Fruit fly (Drosophila melanogaster) whole organism, embryonic: Measurements from ENCODE around the gene CG33158.

ENCODE experiments used
- C15 ChIP-seq: fragments of 200-800 bp; sonication (Bioruptor generic); IDR thresholded peaks from 3 replicates; pipeline ENCODE4 v1.3.6; 2022; ENCODE audit warnings: missing biosample characterization, missing genetic modification characterization
- CG12071 ChIP-seq: fragments of 200-800 bp; sonication (Bioruptor generic); optimal IDR thresholded peaks from 3 replicates; lab custom pipeline; 2018; ENCODE audit warnings: missing biosample characterization, mild to moderate bottlenecking, missing genetic modification characterization
- CG12155 ChIP-seq: fragments of 200-800 bp; sonication (Bioruptor generic); optimal IDR thresholded peaks from 3 replicates; lab custom pipeline; 2016; ENCODE audit warnings: missing biosample characterization, missing genetic modification characterization
- CG14014 ChIP-seq: fragments of 200-800 bp; sonication (Bioruptor generic); IDR thresholded peaks from 2 replicates; pipeline ENCODE4 v1.3.6; 2022; ENCODE audit warnings: missing biosample characterization, missing genetic modification characterization
- CG14710 ChIP-seq: fragments of 200-800 bp; sonication (Bioruptor generic); optimal IDR thresholded peaks from 3 replicates; lab custom pipeline; 2019; ENCODE audit warnings: missing biosample characterization, mild to moderate bottlenecking, missing genetic modification characterization, moderate library complexity
- CG15696 ChIP-seq: fragments of 200-800 bp; sonication (Bioruptor generic); optimal IDR thresholded peaks from 2 replicates; lab custom pipeline; 2019; ENCODE audit warnings: missing biosample characterization, mild to moderate bottlenecking, missing genetic modification characterization, moderate library complexity
- CG17829 ChIP-seq: fragments of 200-800 bp; optimal IDR thresholded peaks from 2 replicates; lab custom pipeline; 2019; ENCODE audit warnings: missing biosample characterization, mild to moderate bottlenecking, missing genetic modification characterization, moderate library complexity
- CG2199 ChIP-seq: fragments of 200-800 bp; sonication (Bioruptor generic); IDR thresholded peaks from 3 replicates; pipeline ENCODE4 v1.3.6; 2022; ENCODE audit warnings: missing biosample characterization, missing genetic modification characterization
- CG31365 ChIP-seq: fragments of 200-800 bp; sonication (Bioruptor generic); optimal IDR thresholded peaks from 2 replicates; lab custom pipeline; 2018; ENCODE audit warnings: missing biosample characterization, mild to moderate bottlenecking, missing genetic modification characterization
- CG32767 ChIP-seq: fragments of 200-800 bp; sonication (Bioruptor generic); IDR thresholded peaks from 2 replicates; pipeline ENCODE4 v1.3.6; 2022; ENCODE audit warnings: missing biosample characterization, missing genetic modification characterization
- CG33557 ChIP-seq: fragments of 200-800 bp; sonication (Bioruptor generic); optimal IDR thresholded peaks from 2 replicates; lab custom pipeline; 2019; ENCODE audit warnings: missing biosample characterization, mild to moderate bottlenecking, missing genetic modification characterization, moderate library complexity
- CG6765 ChIP-seq: fragments of 200-800 bp; sonication (Bioruptor generic); optimal IDR thresholded peaks from 3 replicates; lab custom pipeline; 2017; ENCODE audit warnings: missing biosample characterization, mild to moderate bottlenecking, missing genetic modification characterization
- CG6791 ChIP-seq: fragments of 200-800 bp; sonication (Bioruptor generic); IDR thresholded peaks from 3 replicates; pipeline ENCODE4 v1.3.6; 2022; ENCODE audit warnings: missing biosample characterization, missing genetic modification characterization; ENCODE audit not compliant: partially characterized antibody
- CG8765 ChIP-seq: fragments of 200-800 bp; sonication (Bioruptor generic); IDR thresholded peaks from 2 replicates; pipeline ENCODE4 v1.3.6; 2022; ENCODE audit warnings: missing biosample characterization, missing genetic modification characterization
- CG8924 ChIP-seq: fragments of 200-800 bp; optimal IDR thresholded peaks from 3 replicates; lab custom pipeline; 2019; ENCODE audit warnings: missing biosample characterization, mild to moderate bottlenecking, missing genetic modification characterization, moderate library complexity
- CG9727 ChIP-seq: fragments of 200-800 bp; sonication (Bioruptor generic); optimal IDR thresholded peaks from 3 replicates; lab custom pipeline; 2017; ENCODE audit warnings: missing biosample characterization, mild to moderate bottlenecking, missing genetic modification characterization
- CG9932 ChIP-seq: fragments of 200-800 bp; sonication (Bioruptor generic); IDR thresholded peaks from 2 replicates; pipeline ENCODE4 v1.3.6; 2022; ENCODE audit warnings: missing biosample characterization, missing genetic modification characterization
- CTCF ChIP-seq: fragments of 200-800 bp; sonication (Bioruptor generic); optimal IDR thresholded peaks from 2 replicates; lab custom pipeline; 2017; ENCODE audit warnings: missing biosample characterization, mild to moderate bottlenecking, missing genetic modification characterization, moderate library complexity
- Deaf1 ChIP-seq: fragments of 200-800 bp; optimal IDR thresholded peaks from 3 replicates; lab custom pipeline; 2019; ENCODE audit warnings: missing biosample characterization, mild to moderate bottlenecking, missing genetic modification characterization, moderate library complexity
- Dp ChIP-seq: fragments of 200-800 bp; sonication (Bioruptor generic); optimal IDR thresholded peaks from 2 replicates; lab custom pipeline; 2018; ENCODE audit warnings: missing biosample characterization, mild to moderate bottlenecking, missing genetic modification characterization, moderate library complexity
- ERR ChIP-seq: fragments of 200-800 bp; sonication (Bioruptor generic); optimal IDR thresholded peaks from 2 replicates; lab custom pipeline; 2016; ENCODE audit warnings: missing biosample characterization, missing genetic modification characterization
- Fer1 ChIP-seq: fragments of 200-800 bp; sonication (Bioruptor generic); optimal IDR thresholded peaks from 2 replicates; lab custom pipeline; 2017; ENCODE audit warnings: missing biosample characterization, mild to moderate bottlenecking, missing genetic modification characterization
- HLH4C ChIP-seq: fragments of 200-800 bp; sonication (Bioruptor generic); IDR thresholded peaks from 3 replicates; pipeline ENCODE4 v1.3.6; 2022; ENCODE audit warnings: missing biosample characterization, missing genetic modification characterization; ENCODE audit not compliant: partially characterized antibody
- Hey ChIP-seq: fragments of 200-800 bp; sonication (Bioruptor generic); optimal IDR thresholded peaks from 3 replicates; lab custom pipeline; 2018; ENCODE audit warnings: missing biosample characterization, mild to moderate bottlenecking, missing genetic modification characterization
- MBD-R2 ChIP-seq: fragments of 200-800 bp; sonication (Bioruptor generic); IDR thresholded peaks from 2 replicates; pipeline ENCODE4 v1.3.6; 2022; ENCODE audit warnings: missing biosample characterization, missing genetic modification characterization
- Mad ChIP-seq: fragments of 200-800 bp; sonication (Bioruptor generic); optimal IDR thresholded peaks from 2 replicates; lab custom pipeline; 2016; ENCODE audit warnings: missing biosample characterization, missing genetic modification characterization
- NK7.1 ChIP-seq: fragments of 200-800 bp; sonication (Bioruptor generic); optimal IDR thresholded peaks from 3 replicates; lab custom pipeline; 2016; ENCODE audit warnings: missing biosample characterization, missing genetic modification characterization
- Nf-YC ChIP-seq: fragments of 200-800 bp; optimal IDR thresholded peaks from 3 replicates; lab custom pipeline; 2019; ENCODE audit warnings: missing biosample characterization, mild to moderate bottlenecking, missing genetic modification characterization, moderate library complexity
- Ptx1 ChIP-seq: fragments of 200-800 bp; sonication (Bioruptor generic); IDR thresholded peaks from 2 replicates; pipeline ENCODE4 v1.3.6; 2022; ENCODE audit warnings: missing biosample characterization, missing genetic modification characterization
- Vsx1 ChIP-seq: fragments of 200-800 bp; sonication (Bioruptor generic); optimal IDR thresholded peaks from 2 replicates; lab custom pipeline; 2017; ENCODE audit warnings: missing biosample characterization, mild to moderate bottlenecking, missing genetic modification characterization, missing genetic modification reagents
- abd-A ChIP-seq: fragments of 200-800 bp; sonication (Bioruptor generic); optimal IDR thresholded peaks from 3 replicates; lab custom pipeline; 2019; ENCODE audit warnings: missing biosample characterization, mild to moderate bottlenecking, missing genetic modification characterization, moderate library complexity
- ac ChIP-seq: fragments of 200-800 bp; sonication (Bioruptor generic); optimal IDR thresholded peaks from 3 replicates; lab custom pipeline; 2017; ENCODE audit warnings: missing biosample characterization, mild to moderate bottlenecking, missing genetic modification characterization
- bbx ChIP-seq: fragments of 200-800 bp; sonication (Bioruptor generic); IDR thresholded peaks from 2 replicates; pipeline ENCODE4 v1.3.6; 2022; ENCODE audit warnings: missing biosample characterization, missing genetic modification characterization; ENCODE audit not compliant: partially characterized antibody
- chinmo ChIP-seq: fragments of 200-800 bp; sonication (Bioruptor generic); IDR thresholded peaks from 4 replicates; pipeline ENCODE4 v1.3.6; 2022; ENCODE audit warnings: missing biosample characterization, missing genetic modification characterization; ENCODE audit not compliant: partially characterized antibody
- grau ChIP-seq: fragments of 200-800 bp; optimal IDR thresholded peaks from 3 replicates; lab custom pipeline; 2019; ENCODE audit warnings: missing biosample characterization, mild to moderate bottlenecking, missing genetic modification characterization, moderate library complexity
- luna ChIP-seq: fragments of 200-800 bp; sonication (Bioruptor generic); optimal IDR thresholded peaks from 2 replicates; lab custom pipeline; 2016; ENCODE audit warnings: missing biosample characterization, missing genetic modification characterization
- mam ChIP-seq: fragments of 200-800 bp; sonication (Bioruptor generic); optimal IDR thresholded peaks from 3 replicates; lab custom pipeline; 2016; ENCODE audit warnings: missing biosample characterization, missing genetic modification characterization
- mirr ChIP-seq: fragments of 200-800 bp; sonication (Bioruptor generic); optimal IDR thresholded peaks from 3 replicates; lab custom pipeline; 2018; ENCODE audit warnings: missing biosample characterization, mild to moderate bottlenecking, missing genetic modification characterization
- prd ChIP-seq, 3 experiments: fragments of >200 bp in 2 of 3; fragments of 200-800 bp in 1 of 3; sonication (Bioruptor generic) in 1 of 3; optimal IDR thresholded peaks in 2 of 3; IDR thresholded peaks in 1 of 3; 2 replicates in 2 of 3; 3 replicates in 1 of 3; pipeline versions ENCODE4 v1.3.6 to Lab custom; 2017 to 2022; ENCODE audit warnings: missing biosample characterization in 1 of 3, missing genetic modification characterization in 1 of 3
- rib ChIP-seq: fragments of 200-800 bp; sonication (Bioruptor generic); IDR thresholded peaks from 2 replicates; pipeline ENCODE4 v1.3.6; 2022; ENCODE audit warnings: missing biosample characterization, missing genetic modification characterization
- sd ChIP-seq: fragments of 200-800 bp; sonication (Bioruptor generic); optimal IDR thresholded peaks from 3 replicates; lab custom pipeline; 2018; ENCODE audit warnings: missing biosample characterization, mild to moderate bottlenecking, missing genetic modification characterization, moderate library complexity
- seq ChIP-seq: fragments of 200-800 bp; sonication (Bioruptor generic); IDR thresholded peaks from 2 replicates; pipeline ENCODE4 v1.3.6; 2022; ENCODE audit warnings: missing biosample characterization, missing genetic modification characterization
- sima ChIP-seq: fragments of 200-800 bp; sonication (Bioruptor generic); optimal IDR thresholded peaks from 2 replicates; lab custom pipeline; 2016; ENCODE audit warnings: missing biosample characterization, missing genetic modification characterization
- sob ChIP-seq: fragments of 200-800 bp; sonication (Bioruptor generic); IDR thresholded peaks from 2 replicates; pipeline ENCODE4 v1.3.6; 2022; ENCODE audit warnings: missing biosample characterization, missing genetic modification characterization
- stc ChIP-seq: fragments of 200-800 bp; sonication (Bioruptor generic); IDR thresholded peaks from 2 replicates; pipeline ENCODE4 v1.3.6; 2022; ENCODE audit warnings: missing biosample characterization, missing genetic modification characterization
- twi ChIP-seq: fragments of 200-800 bp; optimal IDR thresholded peaks from 2 replicates; lab custom pipeline; 2019; ENCODE audit warnings: missing biosample characterization, mild to moderate bottlenecking, missing genetic modification characterization, moderate library complexity
- yki ChIP-seq: fragments of >200 bp; optimal IDR thresholded peaks from 3 replicates; lab custom pipeline; 2018
- z ChIP-seq: fragments of 200-800 bp; sonication (Bioruptor generic); IDR thresholded peaks from 3 replicates; pipeline ENCODE4 v1.3.6; 2022; ENCODE audit warnings: missing biosample characterization, missing genetic modification characterization
- zen ChIP-seq: fragments of 200-800 bp; sonication (Bioruptor generic); optimal IDR thresholded peaks from 3 replicates; lab custom pipeline; 2018; ENCODE audit warnings: missing biosample characterization, mild to moderate bottlenecking, missing genetic modification characterization, moderate library complexity

The CG33158 gene

DNA sequence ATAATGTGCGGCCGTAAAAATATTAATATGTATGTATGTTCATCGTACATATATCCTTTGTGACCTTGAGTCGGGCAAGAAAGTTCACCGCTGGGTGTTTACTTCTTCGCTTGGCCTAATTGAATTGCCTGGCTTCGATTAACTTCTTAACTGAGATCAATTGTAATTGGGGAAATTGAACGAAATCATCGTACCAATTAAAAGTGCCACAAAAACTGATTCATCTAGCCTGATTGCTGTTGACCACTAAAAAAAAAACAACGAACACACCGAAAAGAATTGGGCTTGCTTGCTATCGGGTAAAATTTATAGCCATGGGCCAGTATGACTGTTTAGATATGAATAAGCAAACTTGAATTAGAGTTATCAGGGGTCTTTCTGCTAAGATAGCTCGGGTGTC, 17.1 kb upstream of the CG33158 start (continued):
- TF ChIP-seq CG17829 (no peak), z (GFP tag; lab: Robert Waterston, UW) (no peak), chinmo (GFP tag; lab: Robert Waterston, UW) (no peak), luna (GFP tag; lab: Kevin White, UChicago) (no peak), mam (no peak), mirr (peak; percentile 24), CG2199 (GFP tag; lab: Robert Waterston, UW) (peak; percentile 77; the same call in 1 of the 3 replicates), CG9932 (no peak), prd (optimal IDR thresholded peaks at IDR 0.05; lab: Kevin White, UChicago) (no peak), prd (GFP tag; IDR thresholded peaks at IDR 0.05; lab: Robert Waterston, UW) (no peak), Mad (GFP tag; lab: Kevin White, UChicago) (no peak), Ptx1 (GFP tag; lab: Robert Waterston, UW) (no peak), CG12155 (no peak), sima (GFP tag; lab: Kevin White, UChicago) (no peak), sob (GFP tag; lab: Robert Waterston, UW) (peak; percentile 15; the same call in 1 of the 2 replicates), stc (GFP tag; lab: Robert Waterston, UW) (no peak), CG15696 (tag; lab: Kevin White, UChicago) (no peak), bbx (GFP tag; lab: Robert Waterston, UW) (peak; percentile 39; the same call in 1 of the 2 replicates)
- TF ChIP-seq, all 482 proteins: peak for 7

DNA sequence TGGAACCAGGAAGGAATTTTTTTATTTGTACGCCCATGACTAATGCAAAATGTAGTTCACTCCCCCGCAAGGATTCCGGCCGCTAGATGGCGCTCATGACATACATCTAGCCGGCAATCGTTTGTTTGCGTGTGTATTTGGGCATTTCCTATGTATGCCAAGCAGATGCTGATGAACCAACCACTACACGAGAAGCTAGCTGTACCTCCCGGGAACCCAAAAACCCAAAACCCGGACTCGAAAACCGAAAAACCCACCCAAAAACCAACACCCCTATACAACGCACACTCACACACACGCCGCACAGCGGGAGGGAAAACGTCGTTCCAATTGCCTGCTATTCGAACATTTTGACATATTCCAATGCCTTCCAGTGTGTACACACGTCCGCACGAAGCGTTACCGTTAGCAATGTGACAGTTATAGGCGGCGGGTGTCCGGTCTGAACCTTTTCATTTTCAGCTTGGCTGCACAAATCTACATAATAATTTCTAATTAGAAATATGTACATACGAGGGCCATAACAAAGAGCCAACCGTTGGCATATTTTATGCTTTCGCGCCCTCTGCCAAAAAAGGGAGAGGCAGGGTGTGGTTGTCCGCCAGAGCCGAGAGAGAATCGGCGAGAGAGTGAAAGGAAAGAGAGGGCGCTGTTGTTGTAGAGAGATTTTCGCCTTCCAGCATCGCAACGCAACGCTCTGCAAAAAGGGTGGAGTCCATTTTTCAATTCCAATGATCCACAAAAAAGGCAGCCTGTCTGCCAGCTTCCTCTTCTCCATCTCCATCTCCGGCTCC, 11.4 kb upstream of the CG33158 start:
- TF ChIP-seq CG6765 (GFP tag; lab: Kevin White, UChicago): no peak
- peak; percentile 5 for TF ChIP-seq Nf-YC (tag; lab: Kevin White, UChicago)
- peak; percentile 91 for TF ChIP-seq CTCF (GFP tag; lab: Kevin White, UChicago)
- TF ChIP-seq CG8765: 0 out of 2 replicates have a peak, but pooled peaks have one; percentile 18
- no peak for TF ChIP-seq Vsx1 (GFP tag; lab: Kevin White, UChicago)
- no peak for TF ChIP-seq Fer1 (GFP tag; lab: Kevin White, UChicago)
- no peak for TF ChIP-seq ac
- TF ChIP-seq zen (tag; lab: Kevin White, UChicago): no peak
- no peak for TF ChIP-seq C15 (GFP tag; lab: Robert Waterston, UW)
- no peak for TF ChIP-seq CG31365 (tag; lab: Kevin White, UChicago)
- peak; percentile 60 for TF ChIP-seq yki (lab: Kevin White, UChicago)
- no peak for TF ChIP-seq Dp (GFP tag; lab: Kevin White, UChicago)
- peak; percentile 99 for TF ChIP-seq CG14710 (tag; lab: Kevin White, UChicago)
- TF ChIP-seq CG14014: no peak
- TF ChIP-seq NK7.1 (GFP tag; lab: Kevin White, UChicago): no peak
- peak; percentile 2 for TF ChIP-seq CG33557 (GFP tag; lab: Kevin White, UChicago)
- TF ChIP-seq HLH4C (GFP tag; lab: Robert Waterston, UW): no peak
- peak; percentile 4 for TF ChIP-seq grau (tag; lab: Kevin White, UChicago)
- peak; percentile 74 for TF ChIP-seq abd-A (tag; lab: Kevin White, UChicago)
- 0 out of 2 replicates have a peak, but pooled peaks have one; percentile 13 for TF ChIP-seq MBD-R2 (GFP tag; lab: Robert Waterston, UW)
- peak; percentile 36 for TF ChIP-seq sd (tag; lab: Kevin White, UChicago)
- TF ChIP-seq Deaf1 (tag; lab: Kevin White, UChicago): peak; percentile 47
- TF ChIP-seq CG9727 (GFP tag; lab: Kevin White, UChicago): peak; percentile 18
- peak; percentile 56; the same call in 1 of the 3 replicates for TF ChIP-seq CG6791 (GFP tag; lab: Robert Waterston, UW)
- TF ChIP-seq ERR (GFP tag; lab: Kevin White, UChicago): no peak
- TF ChIP-seq seq (GFP tag; lab: Robert Waterston, UW): peak; percentile 49; the same call in 1 of the 2 replicates
- TF ChIP-seq rib: peak; percentile 51; the same call in 1 of the 2 replicates
- peak; percentile 35 for TF ChIP-seq CG8924 (tag; lab: Kevin White, UChicago)
- TF ChIP-seq CG12071 (GFP tag; lab: Kevin White, UChicago): no peak
- peak; percentile 68 for TF ChIP-seq Hey
- TF ChIP-seq twi: peak; percentile 90
- peak; percentile 35 for TF ChIP-seq CG32767 (GFP tag; lab: Robert Waterston, UW)
